Fruit fly (Drosophila melanogaster): Measurements from ENCODE around the gene CG13917.

CG13917 gene

DNA sequence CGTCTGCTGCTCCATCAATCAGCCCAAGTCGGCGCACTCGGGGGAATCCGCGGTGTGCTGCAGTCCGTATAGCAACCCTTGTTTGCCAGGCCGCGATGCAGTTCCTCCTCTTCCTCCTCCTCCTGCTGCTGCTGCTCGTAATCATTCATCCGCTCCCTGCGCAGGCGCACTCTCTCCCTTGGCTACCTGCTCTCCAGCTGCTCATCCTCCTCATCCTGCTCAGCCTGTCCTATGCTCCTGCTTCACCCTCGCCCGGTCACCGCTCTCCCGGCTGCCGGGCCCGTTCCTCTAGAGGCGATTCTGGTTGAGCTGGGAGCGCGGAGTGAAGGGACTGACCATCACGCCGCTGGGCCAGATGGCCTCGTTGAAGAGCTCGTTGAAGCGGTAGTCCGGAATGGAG, 50.4 kb downstream of the CG13917 start:
- TF ChIP-seq CG8478 (optimal IDR thresholded peaks at IDR 0.05) = no peak
- no peak for TF ChIP-seq CTCF (optimal IDR thresholded peaks at IDR 0.05)

dm6 chr3L:1628176-1628866, 51.8 kb downstream of the CG13917 start, which contains the start of gene CG13928:
TSS of gene CG13928 (minus strand) at chr3L:1628377.
- TF ChIP-seq CTCF (optimal IDR thresholded peaks at IDR 0.05) (no peak), CG8478 (optimal IDR thresholded peaks at IDR 0.05) (no peak)

dm6 chr3L:1629064-1629777, 52.7 kb downstream of the CG13917 start, which contains the start of gene GC:
TSS of gene GC (minus strand) at chr3L:1629301.
- TF ChIP-seq CG8478 (optimal IDR thresholded peaks at IDR 0.05) (no peak), CTCF (optimal IDR thresholded peaks at IDR 0.05) (no peak)

DNA sequence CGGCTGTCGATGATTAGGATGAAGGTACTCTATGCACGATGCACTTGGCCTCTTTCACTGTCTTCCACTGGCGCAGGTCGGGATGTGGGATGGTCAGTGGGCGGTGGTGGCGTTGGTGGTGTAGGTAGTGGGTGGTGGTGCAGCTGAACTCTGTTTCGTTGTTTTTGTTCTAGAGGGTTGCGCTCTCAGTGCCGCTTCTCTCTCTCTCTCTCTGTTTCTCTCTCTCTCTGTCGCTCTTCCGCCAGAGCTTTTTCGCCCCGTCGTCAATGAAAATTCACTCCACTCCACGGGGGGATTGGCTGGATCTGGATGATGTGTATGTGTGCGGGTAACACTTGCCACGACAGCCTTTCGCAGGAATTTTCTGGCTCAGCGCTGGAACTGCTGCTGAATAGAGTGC, 60.4 kb downstream of the CG13917 start:
- TF ChIP-seq CG8478 (optimal IDR thresholded peaks at IDR 0.05) = no peak
- TF ChIP-seq CTCF (optimal IDR thresholded peaks at IDR 0.05) = no peak

DNA sequence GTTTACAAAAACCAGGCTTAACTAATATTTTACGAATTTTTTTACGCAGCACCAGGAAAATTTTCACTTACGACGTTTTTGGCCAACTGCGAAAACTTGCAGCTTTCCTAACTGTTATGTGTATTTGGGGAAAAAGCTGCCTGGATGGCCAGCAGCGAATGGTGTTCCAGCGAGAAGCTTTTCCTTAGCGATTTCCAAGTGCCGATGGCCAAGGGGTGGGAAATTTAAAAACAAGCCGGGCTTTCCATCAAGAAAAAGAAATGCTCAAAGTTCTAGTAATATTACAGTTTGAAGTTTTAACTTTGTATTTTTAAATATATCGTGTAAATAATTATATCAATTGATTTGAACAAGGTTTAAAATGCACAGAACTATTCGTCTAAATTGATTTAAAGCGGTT, 61.2 kb downstream of the CG13917 start, which contains the start of gene nSyb:
TSS of gene nSyb (minus strand) at position 101 of the 400 bp plus-strand sequence.
- no peak for TF ChIP-seq CTCF (optimal IDR thresholded peaks at IDR 0.05)
- TF ChIP-seq CG8478 (optimal IDR thresholded peaks at IDR 0.05) = no peak

DNA sequence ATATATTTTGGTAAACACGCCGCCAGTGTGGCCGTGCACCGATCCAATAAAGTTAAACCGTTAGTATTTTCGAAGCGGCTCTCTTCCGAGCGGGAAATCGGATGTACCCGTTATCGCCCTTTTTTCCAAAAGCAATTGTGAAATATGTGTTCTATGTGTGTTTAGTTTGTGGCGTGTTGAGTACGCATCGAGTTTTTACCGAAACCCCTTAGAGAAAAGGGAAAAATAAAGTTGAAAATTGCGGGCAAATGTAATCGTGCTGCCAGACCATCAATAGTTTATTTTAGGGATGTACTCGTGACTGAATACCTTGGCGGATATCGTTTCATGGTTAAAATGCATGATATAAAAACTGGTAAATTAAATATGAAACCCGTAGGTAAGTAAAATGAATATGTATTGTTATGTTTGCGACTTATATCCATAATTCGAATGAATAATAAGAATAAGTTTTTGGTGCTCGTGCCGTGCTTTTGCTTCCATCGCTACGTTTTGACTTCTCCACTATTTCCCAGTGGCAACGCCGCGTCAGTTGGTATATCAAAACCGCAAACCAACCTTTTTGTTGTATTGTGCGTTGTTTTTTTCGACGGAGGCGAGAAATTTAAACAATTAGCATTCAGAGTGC, 62.8 kb downstream of the CG13917 start, which contains the start of the genes Mettl2 and Bgb:
TSS of gene Mettl2 (minus strand) at position 51 of the 628 bp plus-strand sequence.
TSS of gene Bgb (plus strand) at position 527 of the 628 bp plus-strand sequence.
- TF ChIP-seq CTCF (optimal IDR thresholded peaks at IDR 0.05) (peak in 1 of 2 experiments; percentile 13), CG8478 (optimal IDR thresholded peaks at IDR 0.05) (no peak)

DNA sequence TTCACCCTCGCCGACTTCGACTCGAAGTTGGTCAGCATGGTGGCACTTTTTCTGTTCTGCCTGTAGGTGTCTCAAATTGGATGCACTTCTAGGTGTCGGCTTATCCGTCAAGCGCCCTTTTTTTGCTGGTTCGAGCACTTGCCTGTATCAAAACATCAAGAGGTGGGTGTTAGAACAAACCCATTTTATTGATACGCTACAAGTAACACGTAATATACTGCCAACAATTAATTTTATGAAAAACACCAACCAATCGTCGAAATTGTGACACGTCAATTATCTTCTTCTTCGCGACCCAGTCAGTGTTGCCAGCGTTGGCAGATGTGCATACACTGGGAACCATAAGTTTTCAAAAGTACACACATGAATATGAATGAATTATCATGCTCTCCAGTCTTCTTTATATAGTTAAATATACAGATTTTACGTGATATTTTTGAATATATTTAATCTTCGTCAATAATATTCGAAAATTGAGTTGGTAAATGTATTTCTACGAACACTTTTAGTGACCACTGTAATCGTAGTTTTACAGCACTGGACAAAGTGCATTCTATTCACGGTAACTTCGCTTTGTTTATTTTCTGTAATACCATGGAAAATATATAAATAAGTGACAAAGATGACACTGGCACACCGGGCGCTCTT, 68.5 kb downstream of the CG13917 start, which contains the start of the genes alphaCOP and CG13919:
TSS of gene alphaCOP (minus strand) at position 280 of the 648 bp plus-strand sequence.
TSS of gene CG13919 (plus strand) at position 548 of the 648 bp plus-strand sequence.
- TF ChIP-seq CTCF (optimal IDR thresholded peaks at IDR 0.05) = no peak
- no peak for TF ChIP-seq CG8478 (optimal IDR thresholded peaks at IDR 0.05)

- TF ChIP-seq CTCF (optimal IDR thresholded peaks at IDR 0.05) (peak in 1 of 2 experiments; percentile 8), CG8478 (optimal IDR thresholded peaks at IDR 0.05) (no peak)
Observed at dm6 chr3L:1647276-1647919, 70.9 kb downstream of the CG13917 start, which contains the start of the genes CG17249 and Bro. TSS of gene CG17249 (minus strand) at chr3L:1647464. TSS of gene Bro (plus strand) at chr3L:1647869.

DNA sequence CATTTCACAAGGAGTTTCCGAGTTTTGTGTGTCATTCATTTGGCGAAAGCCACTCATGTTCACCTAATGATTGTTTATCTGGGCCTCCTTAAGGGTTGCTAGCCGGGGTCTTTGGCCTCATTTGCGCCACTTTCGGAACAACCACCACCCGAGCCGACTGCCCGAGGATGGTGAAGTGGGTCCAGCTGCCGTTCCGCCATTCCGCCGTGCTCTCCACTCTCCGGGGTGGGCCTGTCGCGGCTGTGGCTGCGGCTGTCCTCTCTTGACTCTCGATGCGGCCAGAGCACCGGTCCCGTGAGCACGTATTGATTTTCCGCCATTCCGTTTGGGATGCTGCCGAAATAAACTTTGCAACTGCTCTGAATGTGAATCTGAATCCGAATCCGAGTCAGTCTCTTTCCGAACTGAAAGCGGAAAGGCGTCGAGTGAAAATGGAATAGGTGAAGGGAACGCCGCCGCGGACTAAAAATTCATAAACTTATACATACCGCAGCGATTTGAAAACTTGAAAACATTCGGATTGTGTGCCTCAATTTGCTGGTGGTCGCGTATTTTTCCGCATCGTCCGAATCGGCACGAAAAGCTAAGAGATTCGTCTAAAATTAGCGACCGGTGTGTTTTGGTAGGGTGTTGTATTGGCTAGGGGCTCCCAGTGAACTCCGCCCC, 72.3 kb downstream of the CG13917 start, which contains the start of gene CG13920:
TSS of gene CG13920 (plus strand) at position 255 of the 666 bp plus-strand sequence.
- TF ChIP-seq CG8478 (optimal IDR thresholded peaks at IDR 0.05) (no peak), CTCF (optimal IDR thresholded peaks at IDR 0.05) (no peak)

dm6 chr3L:1649363-1649762, 72.9 kb downstream of the CG13917 start:
- TF ChIP-seq CTCF (optimal IDR thresholded peaks at IDR 0.05) (no peak), CG8478 (optimal IDR thresholded peaks at IDR 0.05) (no peak)
